Fruit fly (Drosophila melanogaster) whole organism, adult: ENCODE measurements around the gene CG7332.

ENCODE experiments used
- CG11617 ChIP-seq: fragments of 200-800 bp; sonication (Bioruptor generic); optimal IDR thresholded peaks from 2 replicates; lab custom pipeline; 2017; ENCODE audit warnings: mild to moderate bottlenecking, missing biosample characterization, missing genetic modification reagents, missing genetic modification characterization
- CG5204 ChIP-seq: fragments of 200-800 bp; sonication (Bioruptor generic); optimal IDR thresholded peaks from 2 replicates; lab custom pipeline; 2016; ENCODE audit warnings: missing biosample characterization, missing genetic modification characterization
- CG7045 ChIP-seq: fragments of 200-800 bp; sonication (Bioruptor generic); optimal IDR thresholded peaks from 2 replicates; lab custom pipeline; 2017; ENCODE audit warnings: missing biosample characterization, mild to moderate bottlenecking, missing genetic modification characterization
- CG7101 ChIP-seq: fragments of 200-800 bp; sonication (Bioruptor generic); optimal IDR thresholded peaks from 2 replicates; lab custom pipeline; 2018; ENCODE audit warnings: missing biosample characterization, mild to moderate bottlenecking, missing genetic modification characterization, moderate library complexity
- Clk ChIP-seq: fragments of 200-800 bp; sonication (Bioruptor generic); optimal IDR thresholded peaks from 2 replicates; lab custom pipeline; 2017; ENCODE audit warnings: missing biosample characterization, missing genetic modification characterization
- bab1 ChIP-seq: fragments of 200-800 bp; sonication (Bioruptor generic); optimal IDR thresholded peaks from 3 replicates; lab custom pipeline; 2019; ENCODE audit warnings: missing biosample characterization, mild to moderate bottlenecking, missing genetic modification characterization, moderate library complexity
- cic ChIP-seq: fragments of 200-800 bp; sonication (Bioruptor generic); optimal IDR thresholded peaks from 2 replicates; lab custom pipeline; 2017; ENCODE audit warnings: missing biosample characterization, mild to moderate bottlenecking, missing genetic modification characterization, moderate library complexity
- cnc ChIP-seq, 2 experiments: fragments of >200 bp; optimal IDR thresholded peaks; 2 replicates each; lab custom pipeline; 2017
- kay ChIP-seq: fragments of 200-800 bp; sonication (Bioruptor generic); peaks from one replicate; lab custom pipeline; 2016; ENCODE audit warnings: missing biosample characterization, missing genetic modification characterization, borderline replicate concordance
- tj ChIP-seq: fragments of 200-800 bp; sonication (Bioruptor generic); optimal IDR thresholded peaks from 3 replicates; lab custom pipeline; 2017; ENCODE audit warnings: missing biosample characterization, mild to moderate bottlenecking, missing genetic modification characterization, moderate library complexity
- toe ChIP-seq: fragments of 200-800 bp; sonication (Bioruptor generic); optimal IDR thresholded peaks from 2 replicates; lab custom pipeline; 2016; ENCODE audit warnings: missing biosample characterization, missing genetic modification characterization

DNA sequence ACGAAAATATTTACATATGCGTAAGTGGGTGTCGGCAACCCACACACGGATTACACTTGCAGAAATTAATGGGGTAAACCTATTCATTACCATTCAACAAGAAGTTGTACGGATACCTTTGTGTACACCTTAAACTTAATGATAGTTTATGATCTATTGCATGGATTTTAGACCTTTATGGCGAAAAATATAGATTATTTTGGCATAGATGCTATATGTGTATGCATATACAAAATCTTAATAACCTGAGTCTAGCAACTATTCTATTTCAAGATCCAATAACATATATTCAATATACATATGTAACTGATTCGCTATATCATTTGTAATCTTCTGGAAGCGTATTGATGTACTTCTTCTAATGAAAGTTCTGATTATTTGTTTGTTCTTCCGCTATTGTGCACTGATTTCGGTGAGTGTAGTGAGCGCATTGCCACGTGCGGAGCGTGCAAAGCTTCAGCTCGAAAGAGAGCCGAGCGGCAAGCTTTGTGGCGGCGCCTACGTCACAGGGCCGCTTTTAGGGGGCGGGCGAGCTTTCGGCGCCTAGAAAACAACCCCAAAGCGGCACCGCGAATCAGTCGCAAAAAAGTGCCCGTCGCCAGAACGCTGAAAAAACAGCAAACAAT lies 15.6 kb downstream of the CG7332 start, which contains the start of gene CG7378:
- peak; percentile 34 for TF ChIP-seq tj (GFP tag; lab: Kevin White, UChicago)
- peak; percentile 55 for TF ChIP-seq CG5204 (GFP tag; lab: Kevin White, UChicago)
- TF ChIP-seq Clk: no peak
- peak; percentile 71 for TF ChIP-seq CG11617 (GFP tag; lab: Kevin White, UChicago)
- no peak for TF ChIP-seq bab1 (GFP tag; lab: Kevin White, UChicago)
- TF ChIP-seq kay (GFP tag; lab: Kevin White, UChicago): no peak
- no peak for TF ChIP-seq cnc (optimal IDR thresholded peaks at IDR 0.05; lab: Kevin White, UChicago)
- TF ChIP-seq CG7101 (tag; lab: Kevin White, UChicago): peak; percentile 45
- peak; percentile 34 for TF ChIP-seq CG7045 (GFP tag; lab: Kevin White, UChicago)
- TF ChIP-seq toe (GFP tag; lab: Kevin White, UChicago): peak; percentile 65
- TF ChIP-seq cic (GFP tag; lab: Kevin White, UChicago): peak; percentile 10
